Worm (Caenorhabditis elegans) whole organism, L3 larva: ENCODE measurements around the gene Y39E4B.10.

Experiments used
- R02D3.7 ChIP-seq: fragments of 150-350 bp; optimal IDR thresholded peaks from 2 replicates; lab custom pipeline; 2014; ENCODE audit warnings: missing biosample characterization, missing genetic modification characterization
- aly-2 ChIP-seq: fragments of 150-350 bp; optimal IDR thresholded peaks from 2 replicates; lab custom pipeline; 2014; ENCODE audit warnings: missing biosample characterization, missing genetic modification characterization
- ceh-16 ChIP-seq: sonication (generic microtip); optimal IDR thresholded peaks from 2 replicates; lab custom pipeline; 2017; ENCODE audit warnings: missing biosample characterization, missing genetic modification characterization
- egl-5 ChIP-seq: fragments of 150-350 bp; optimal IDR thresholded peaks from 2 replicates; lab custom pipeline; 2017; ENCODE audit warnings: missing biosample characterization, missing genetic modification reagents, missing genetic modification characterization, inconsistent platforms
- unc-62 ChIP-seq: fragments of 150-350 bp; sonication (generic microtip); optimal IDR thresholded peaks from 4 replicates; lab custom pipeline; 2014; ENCODE audit warnings: missing biosample characterization, missing genetic modification reagents, missing genetic modification characterization
- zag-1 ChIP-seq: fragments of 150-350 bp; optimal IDR thresholded peaks from 2 replicates; lab custom pipeline; 2014; ENCODE audit warnings: missing biosample characterization, missing genetic modification characterization
- ztf-11 ChIP-seq: fragments of 150-350 bp; optimal IDR thresholded peaks from 2 replicates; lab custom pipeline; 2014; ENCODE audit warnings: missing biosample characterization, missing genetic modification characterization

DNA sequence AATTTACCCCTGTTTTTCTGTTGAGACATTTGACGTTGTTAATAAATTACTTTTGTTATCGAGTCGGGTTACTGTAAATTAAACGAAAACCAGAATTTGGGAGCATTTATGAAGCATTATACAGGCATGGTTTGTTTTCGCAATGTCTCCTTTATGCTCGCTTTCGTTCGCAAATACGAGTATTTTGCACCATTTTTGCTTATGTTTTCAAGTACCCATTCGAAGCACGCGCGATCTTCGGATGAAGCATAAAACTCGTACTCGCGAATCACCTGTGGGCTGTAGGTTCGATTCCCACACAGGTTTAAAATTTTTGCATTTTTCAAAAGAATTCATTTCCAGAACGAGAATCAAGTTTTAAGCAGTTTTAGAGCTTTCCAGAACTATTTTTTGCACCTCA, 12.2 kb upstream of the Y39E4B.10 start:
- TF ChIP-seq egl-5 (no peak), aly-2 (no peak), R02D3.7 (tag; lab: Kevin White, UChicago) (no peak), ztf-11 (tag; lab: Kevin White, UChicago) (no peak), ceh-16 (tag; lab: Kevin White, UChicago) (no peak), unc-62 (no peak), zag-1 (tag; lab: Kevin White, UChicago) (no peak)
